Worm (Caenorhabditis elegans): Measurements from ENCODE around the gene srh-167.
A peak's percentile ranks its signal among the peaks of the same experiment; 100 is the strongest.

srh-167 gene

ce11 chrV:16354675-16355074, 21.2 kb downstream of the srh-167 start (continued):
- TF ChIP-seq nhr-85 (tag) (peak; percentile 18), Y116A8C.19 (tag; optimal IDR thresholded peaks at IDR 0.05; ENCODE audit: borderline replicate concordance) (no peak), skn-1 (tag; optimal IDR thresholded peaks at IDR 0.05) (peak; percentile 44), lin-14 (GFP tag; optimal IDR thresholded peaks at IDR 0.05) (peak; percentile 52), lin-39 (tag; optimal IDR thresholded peaks at IDR 0.05) (no peak), lsy-2 (tag; optimal IDR thresholded peaks at IDR 0.05) (peak in 1 of 2 experiments; percentile 14), ztf-11 (tag; optimal IDR thresholded peaks at IDR 0.05) (no peak), nhr-20 (tag; optimal IDR thresholded peaks at IDR 0.05) (no peak), grh-1 (GFP tag; IDR thresholded peaks at IDR 0.05) (no peak)

- peak; percentile 67 to 92 for TF ChIP-seq mdl-1 (tag; optimal IDR thresholded peaks at IDR 0.05)
- no peak for TF ChIP-seq vab-15 (tag; optimal IDR thresholded peaks at IDR 0.05)
- peak; percentile 77 for TF ChIP-seq dsc-1 (tag; optimal IDR thresholded peaks at IDR 0.05)
- no peak for TF ChIP-seq unc-30 (tag; optimal IDR thresholded peaks at IDR 0.05)
- peak; percentile 91 for TF ChIP-seq nhr-47 (tag; optimal IDR thresholded peaks at IDR 0.05)
- peak; percentile 73 to 87 for TF ChIP-seq lsy-2 (tag; optimal IDR thresholded peaks at IDR 0.05)
- peak; percentile 79 for TF ChIP-seq fkh-10 (GFP tag; optimal IDR thresholded peaks at IDR 0.05)
- TF ChIP-seq snpc-4 (tag; optimal IDR thresholded peaks at IDR 0.05) = peak; percentile 86
- peak; percentile 81 for TF ChIP-seq irx-1 (tag; optimal IDR thresholded peaks at IDR 0.05)
- peak; percentile 89 for TF ChIP-seq skn-1 (tag; optimal IDR thresholded peaks at IDR 0.05)
- TF ChIP-seq dpl-1 (GFP tag; optimal IDR thresholded peaks at IDR 0.05) = peak; percentile 53 to 62 (median 56)
- peak; percentile 5 for TF ChIP-seq nhr-11 (tag; optimal IDR thresholded peaks at IDR 0.05)
- TF ChIP-seq fos-1 (tag; optimal IDR thresholded peaks at IDR 0.05) = peak; percentile 79
- no peak for TF ChIP-seq alr-1 (tag; optimal IDR thresholded peaks at IDR 0.05; ENCODE audit: borderline replicate concordance)
- no peak for TF ChIP-seq fkh-4 (tag; optimal IDR thresholded peaks at IDR 0.05; ENCODE audit: borderline replicate concordance)
- TF ChIP-seq hlh-17 (GFP tag; optimal IDR thresholded peaks at IDR 0.05; ENCODE audit: borderline replicate concordance) = no peak
- no peak for TF ChIP-seq tlp-1 (tag; optimal IDR thresholded peaks at IDR 0.05)
- no peak for TF ChIP-seq hlh-4 (tag; optimal IDR thresholded peaks at IDR 0.05)
- peak; percentile 42 to 83 for TF ChIP-seq egl-27 (tag; optimal IDR thresholded peaks at IDR 0.05)
- TF ChIP-seq hpl-2 (GFP tag; optimal IDR thresholded peaks at IDR 0.05) = no peak
- TF ChIP-seq F16B12.6 (tag; optimal IDR thresholded peaks at IDR 0.05) = peak; percentile 33
- peak; percentile 77 for TF ChIP-seq mep-1 (tag; optimal IDR thresholded peaks at IDR 0.05)
- TF ChIP-seq unc-98 (GFP tag; IDR thresholded peaks at IDR 0.05) = no peak
- peak; percentile 95 for TF ChIP-seq nhr-85 (tag)
- TF ChIP-seq pax-3 (tag; optimal IDR thresholded peaks at IDR 0.05) = peak; percentile 76
- peak; percentile 97 for TF ChIP-seq nhr-71 (tag; optimal IDR thresholded peaks at IDR 0.05)
- peak; percentile 90 for TF ChIP-seq tbx-2 (tag; optimal IDR thresholded peaks at IDR 0.05)
- no peak for TF ChIP-seq nhr-28 (tag; optimal IDR thresholded peaks at IDR 0.05)
- TF ChIP-seq isw-1 (GFP tag; IDR thresholded peaks at IDR 0.05) = peak; percentile 76
- TF ChIP-seq grh-1 (GFP tag; IDR thresholded peaks at IDR 0.05) = no peak
- TF ChIP-seq swsn-7 (tag; optimal IDR thresholded peaks at IDR 0.05) = peak; percentile 92
- peak; percentile 96 for TF ChIP-seq snu-23 (GFP tag; optimal IDR thresholded peaks at IDR 0.05)
- no peak for TF ChIP-seq unc-62 (GFP tag; optimal IDR thresholded peaks at IDR 0.05)
- TF ChIP-seq efl-3 (GFP tag; optimal IDR thresholded peaks at IDR 0.05) = no peak
- TF ChIP-seq lin-35 (GFP tag; optimal IDR thresholded peaks at IDR 0.05) = peak; percentile 72 to 85
- TF ChIP-seq xbp-1 (tag; optimal IDR thresholded peaks at IDR 0.05) = peak; percentile 83
- TF ChIP-seq lin-39 (tag; optimal IDR thresholded peaks at IDR 0.05) = no peak
- TF ChIP-seq nhr-76 (tag; optimal IDR thresholded peaks at IDR 0.05) = no peak
- peak; percentile 50 for TF ChIP-seq zip-4 (GFP tag; optimal IDR thresholded peaks at IDR 0.05)
- peak; percentile 67 for TF ChIP-seq ztf-4 (tag; optimal IDR thresholded peaks at IDR 0.05)
- peak; percentile 60 for TF ChIP-seq ceh-8 (GFP tag; optimal IDR thresholded peaks at IDR 0.05)
- TF ChIP-seq jun-1 (tag; optimal IDR thresholded peaks at IDR 0.05) = peak; percentile 83
- TF ChIP-seq C16A3.4 (tag; optimal IDR thresholded peaks at IDR 0.05) = peak; percentile 73
- TF ChIP-seq C04F5.9 (tag; optimal IDR thresholded peaks at IDR 0.05) = no peak
- peak; percentile 84 for TF ChIP-seq nhr-19 (GFP tag; conservative IDR thresholded peaks at IDR 0.05)
- TF ChIP-seq lin-13 (GFP tag; optimal IDR thresholded peaks at IDR 0.05) = peak; percentile 75
- peak; percentile 98 for TF ChIP-seq lin-14 (GFP tag; optimal IDR thresholded peaks at IDR 0.05)
Observed at ce11 chrV:16355941-16356340, 22.4 kb downstream of the srh-167 start.
